Worm (Caenorhabditis elegans) whole organism, early embryonic: ENCODE data around the gene prp-39.
"Not testable (repeated sequence)": the region's sequence is repeated elsewhere in the genome, so short reads cannot be mapped to it uniquely, and the experiment has no call there.

Experiments used
- aly-1 ChIP-seq: sonication (generic microtip); optimal IDR thresholded peaks from 2 replicates; lab custom pipeline; 2016; ENCODE audit warnings: missing genetic modification characterization, missing compliant biosample characterization
- ama-1 ChIP-seq: fragments of 150-350 bp; optimal IDR thresholded peaks from 2 replicates; lab custom pipeline; 2014
- ceh-13 ChIP-seq: fragments of 200-800 bp; sonication (Bioruptor generic); optimal IDR thresholded peaks from 2 replicates; lab custom pipeline; 2018; ENCODE audit warnings: mild to moderate bottlenecking, missing genetic modification characterization, missing compliant biosample characterization
- ceh-36 ChIP-seq: sonication (generic microtip); optimal IDR thresholded peaks from 2 replicates; lab custom pipeline; 2016; ENCODE audit warnings: missing genetic modification characterization, inconsistent platforms, missing compliant biosample characterization
- ets-7 ChIP-seq: sonication (generic microtip); optimal IDR thresholded peaks from 2 replicates; lab custom pipeline; 2016; ENCODE audit warnings: missing genotype, missing genetic modification characterization, missing compliant biosample characterization
- flt-1 ChIP-seq: fragments of 200-800 bp; sonication (Bioruptor generic); IDR thresholded peaks from 2 replicates; pipeline ENCODE4 v1.3.6; 2022; ENCODE audit warnings: missing genetic modification characterization, missing compliant biosample characterization
- hmg-4 ChIP-seq: fragments of 200-800 bp; sonication (Bioruptor generic); optimal IDR thresholded peaks from 2 replicates; lab custom pipeline; 2018; ENCODE audit warnings: mild to moderate bottlenecking, missing genetic modification characterization, missing compliant biosample characterization
- hnd-1 ChIP-seq: sonication (generic microtip); optimal IDR thresholded peaks from 2 replicates; lab custom pipeline; 2016; ENCODE audit warnings: missing genetic modification characterization, missing compliant biosample characterization
- pes-1 ChIP-seq: fragments of 200-800 bp; sonication (Bioruptor generic); IDR thresholded peaks from 2 replicates; pipeline ENCODE4 v1.3.6; 2022; ENCODE audit warnings: missing genetic modification reagents, missing genetic modification characterization, missing compliant biosample characterization
- sea-1 ChIP-seq: fragments of 200-800 bp; sonication (Bioruptor generic); conservative IDR thresholded peaks from 2 replicates; pipeline ENCODE4 v1.3.6; 2022; ENCODE audit warnings: missing genetic modification characterization, missing compliant biosample characterization
- tbx-37 ChIP-seq: fragments of 200-800 bp; sonication (Bioruptor generic); conservative IDR thresholded peaks from 2 replicates; pipeline ENCODE4 v1.3.6; 2022; ENCODE audit warnings: missing genetic modification reagents, missing genetic modification characterization, missing compliant biosample characterization
- tra-4 ChIP-seq: sonication (generic microtip); optimal IDR thresholded peaks from 2 replicates; lab custom pipeline; 2017; ENCODE audit warnings: missing genetic modification characterization, missing compliant biosample characterization

DNA sequence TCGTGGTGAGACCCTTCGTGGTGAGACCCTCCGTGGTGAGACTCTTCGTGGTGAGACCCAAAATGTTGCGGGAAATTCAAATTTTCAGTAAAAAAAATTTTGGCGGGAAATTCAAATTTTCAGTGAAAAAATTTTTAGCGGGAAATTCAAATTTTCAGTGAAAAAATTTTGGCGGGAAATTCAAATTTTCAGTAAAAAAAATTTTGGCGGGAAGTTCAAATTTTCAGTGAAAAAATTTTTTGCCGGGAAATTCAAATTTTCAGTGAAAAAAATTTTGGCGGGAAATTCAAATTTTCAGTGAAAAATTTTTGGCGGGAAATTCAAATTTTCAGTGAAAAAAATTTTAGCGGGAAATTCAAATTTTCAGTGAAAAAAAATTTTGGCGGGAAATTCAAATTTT is 42.4 kb downstream of the prp-39 start:
- TF ChIP-seq ama-1; ceh-13; tbx-37 (GFP tag; lab: Robert Waterston, UW); flt-1 (GFP tag; lab: Robert Waterston, UW); ets-7 (tag; lab: Kevin White, UChicago); aly-1 (tag; lab: Kevin White, UChicago); tra-4; hmg-4 (GFP tag; lab: Kevin White, UChicago); ceh-36 (tag; lab: Kevin White, UChicago); sea-1; hnd-1 (tag; lab: Kevin White, UChicago): not testable (repeated sequence)
- peak; percentile 64 for TF ChIP-seq pes-1 (GFP tag; lab: Robert Waterston, UW)
